Fruit fly (Drosophila melanogaster) whole organism, embryonic: ENCODE results near the gene ftz.

Source experiments
- B-H1 ChIP-seq: fragments of 200-800 bp; sonication (Bioruptor generic); IDR thresholded peaks from 3 replicates; pipeline ENCODE4 v1.3.6; 2022; ENCODE audit warnings: missing biosample characterization, missing genetic modification characterization
- Bteb2 ChIP-seq: fragments of 200-800 bp; sonication (Bioruptor generic); optimal IDR thresholded peaks from 2 replicates; lab custom pipeline; 2016; ENCODE audit warnings: missing biosample characterization, missing genetic modification characterization
- CG10543 ChIP-seq: fragments of 200-800 bp; sonication (Bioruptor generic); optimal IDR thresholded peaks from 3 replicates; lab custom pipeline; 2017; ENCODE audit warnings: missing biosample characterization, mild to moderate bottlenecking, missing genetic modification characterization, moderate library complexity
- CG13296 ChIP-seq: fragments of 200-800 bp; sonication (Bioruptor generic); optimal IDR thresholded peaks from 3 replicates; lab custom pipeline; 2018; ENCODE audit warnings: missing biosample characterization, mild to moderate bottlenecking, missing genetic modification characterization
- CG13424 ChIP-seq: fragments of 200-800 bp; sonication (Bioruptor generic); optimal IDR thresholded peaks from 2 replicates; lab custom pipeline; 2019; ENCODE audit warnings: missing biosample characterization, mild to moderate bottlenecking, missing genetic modification characterization, moderate library complexity
- CG15011 ChIP-seq: fragments of 200-800 bp; sonication (Bioruptor generic); optimal IDR thresholded peaks from 3 replicates; lab custom pipeline; 2018; ENCODE audit warnings: missing biosample characterization, mild to moderate bottlenecking, missing genetic modification characterization
- CG15601 ChIP-seq: fragments of 200-800 bp; sonication (Bioruptor generic); optimal IDR thresholded peaks from 3 replicates; lab custom pipeline; 2019; ENCODE audit warnings: missing biosample characterization, mild to moderate bottlenecking, missing genetic modification characterization, moderate library complexity
- CG1603 ChIP-seq: fragments of 200-800 bp; sonication (Bioruptor generic); optimal IDR thresholded peaks from 2 replicates; lab custom pipeline; 2019; ENCODE audit warnings: missing biosample characterization, mild to moderate bottlenecking, missing genetic modification characterization, moderate library complexity
- CG16815 ChIP-seq: fragments of 200-800 bp; sonication (Bioruptor generic); optimal IDR thresholded peaks from 3 replicates; lab custom pipeline; 2017; ENCODE audit warnings: missing biosample characterization, mild to moderate bottlenecking, missing genetic modification characterization
- CG1792 ChIP-seq: fragments of 200-800 bp; sonication (Bioruptor generic); optimal IDR thresholded peaks from 2 replicates; lab custom pipeline; 2016; ENCODE audit warnings: missing biosample characterization, missing genetic modification characterization
- CG2116 ChIP-seq: fragments of 200-800 bp; sonication (Bioruptor generic); optimal IDR thresholded peaks from 3 replicates; lab custom pipeline; 2018; ENCODE audit warnings: missing biosample characterization, mild to moderate bottlenecking, missing genetic modification characterization
- CG2129 ChIP-seq: fragments of 200-800 bp; sonication (Bioruptor generic); IDR thresholded peaks from 2 replicates; pipeline ENCODE4 v1.3.6; 2022; ENCODE audit warnings: missing biosample characterization, missing genetic modification characterization; ENCODE audit not compliant: partially characterized antibody
- CG2202 ChIP-seq: fragments of 200-800 bp; sonication (Bioruptor generic); optimal IDR thresholded peaks from 2 replicates; lab custom pipeline; 2018; ENCODE audit warnings: missing biosample characterization, mild to moderate bottlenecking, missing genetic modification characterization
- CG31365 ChIP-seq: fragments of 200-800 bp; sonication (Bioruptor generic); optimal IDR thresholded peaks from 2 replicates; lab custom pipeline; 2018; ENCODE audit warnings: missing biosample characterization, mild to moderate bottlenecking, missing genetic modification characterization
- CG3163 ChIP-seq: fragments of 200-800 bp; sonication (Bioruptor generic); optimal IDR thresholded peaks from 3 replicates; lab custom pipeline; 2016; ENCODE audit warnings: missing biosample characterization, missing genetic modification characterization
- CG34224 ChIP-seq: fragments of 200-800 bp; sonication (Bioruptor generic); IDR thresholded peaks from 3 replicates; pipeline ENCODE4 v1.3.6; 2022; ENCODE audit warnings: missing biosample characterization, missing genetic modification characterization; ENCODE audit not compliant: partially characterized antibody
- CG3726 ChIP-seq: fragments of 200-800 bp; sonication (Bioruptor generic); IDR thresholded peaks from 3 replicates; pipeline ENCODE4, ENCODE4 v1.3.6; 2022; ENCODE audit warnings: missing biosample characterization, missing genetic modification characterization
- CG42726 ChIP-seq: fragments of 200-800 bp; sonication (Bioruptor generic); IDR thresholded peaks from 2 replicates; pipeline ENCODE4 v1.3.6; 2022; ENCODE audit warnings: missing biosample characterization, missing genetic modification characterization; ENCODE audit not compliant: partially characterized antibody
- CG4360 ChIP-seq: fragments of 200-800 bp; sonication (Bioruptor generic); IDR thresholded peaks from 2 replicates; pipeline ENCODE4 v1.3.6; 2022; ENCODE audit warnings: missing biosample characterization, missing genetic modification characterization
- CG4404 ChIP-seq: fragments of 200-800 bp; sonication (Bioruptor generic); IDR thresholded peaks from 2 replicates; pipeline ENCODE4 v1.3.6; 2022; ENCODE audit warnings: missing biosample characterization, missing genetic modification characterization
- CG4730 ChIP-seq: fragments of 200-800 bp; sonication (Bioruptor generic); IDR thresholded peaks from 2 replicates; pipeline ENCODE4 v1.3.6; 2022; ENCODE audit warnings: missing biosample characterization, missing genetic modification characterization
- CG8924 ChIP-seq: fragments of 200-800 bp; optimal IDR thresholded peaks from 3 replicates; lab custom pipeline; 2019; ENCODE audit warnings: missing biosample characterization, mild to moderate bottlenecking, missing genetic modification characterization, moderate library complexity
- Camta ChIP-seq: fragments of 200-800 bp; sonication (Bioruptor generic); optimal IDR thresholded peaks from 2 replicates; lab custom pipeline; 2016; ENCODE audit warnings: missing biosample characterization, missing genetic modification characterization
- Chrac-16 ChIP-seq: fragments of 200-800 bp; sonication (Bioruptor generic); optimal IDR thresholded peaks from 3 replicates; lab custom pipeline; 2016; ENCODE audit warnings: missing biosample characterization, missing genetic modification characterization
- Dbx ChIP-seq: fragments of 200-800 bp; sonication (Bioruptor generic); IDR thresholded peaks from 3 replicates; pipeline ENCODE4 v1.3.6; 2022; ENCODE audit warnings: missing biosample characterization, missing genetic modification characterization
- HmgZ ChIP-seq: fragments of 200-800 bp; sonication (Bioruptor generic); optimal IDR thresholded peaks from 2 replicates; lab custom pipeline; 2018; ENCODE audit warnings: missing biosample characterization, mild to moderate bottlenecking, missing genetic modification characterization
- Hsf ChIP-seq: fragments of 200-800 bp; sonication (Bioruptor generic); optimal IDR thresholded peaks from 3 replicates; lab custom pipeline; 2016; ENCODE audit warnings: missing biosample characterization, missing genetic modification characterization
- Lhr ChIP-seq: fragments of 200-800 bp; sonication (Bioruptor generic); optimal IDR thresholded peaks from 3 replicates; lab custom pipeline; 2017; ENCODE audit warnings: mild to moderate bottlenecking, missing biosample characterization, missing genetic modification reagents, missing genetic modification characterization
- MBD-R2 ChIP-seq: fragments of 200-800 bp; sonication (Bioruptor generic); IDR thresholded peaks from 2 replicates; pipeline ENCODE4 v1.3.6; 2022; ENCODE audit warnings: missing biosample characterization, missing genetic modification characterization
- MTF-1 ChIP-seq: fragments of 200-800 bp; sonication (Bioruptor generic); optimal IDR thresholded peaks from 2 replicates; lab custom pipeline; 2018; ENCODE audit warnings: missing biosample characterization, mild to moderate bottlenecking, missing genetic modification characterization, borderline replicate concordance
- Meics ChIP-seq: fragments of 200-800 bp; sonication (Bioruptor generic); optimal IDR thresholded peaks from 2 replicates; lab custom pipeline; 2017; ENCODE audit warnings: missing biosample characterization, mild to moderate bottlenecking, missing genetic modification characterization
- Poxn ChIP-seq: fragments of 200-800 bp; sonication (Bioruptor generic); IDR thresholded peaks from 2 replicates; pipeline ENCODE4 v1.3.6; 2022; ENCODE audit warnings: missing biosample characterization, missing genetic modification characterization
- Scr ChIP-seq: fragments of 200-800 bp; sonication (Bioruptor generic); IDR thresholded peaks from 2 replicates; pipeline ENCODE4 v1.3.6; 2022; ENCODE audit warnings: missing biosample characterization, missing genetic modification characterization; ENCODE audit not compliant: partially characterized antibody
- Side ChIP-seq: fragments of 200-800 bp; sonication (Bioruptor generic); optimal IDR thresholded peaks from 2 replicates; lab custom pipeline; 2016; ENCODE audit warnings: missing biosample characterization, missing genetic modification characterization
- Spps ChIP-seq: fragments of 200-800 bp; sonication (Bioruptor generic); optimal IDR thresholded peaks from 2 replicates; lab custom pipeline; 2018; ENCODE audit warnings: missing biosample characterization, mild to moderate bottlenecking, missing genetic modification characterization
- al ChIP-seq: fragments of 200-800 bp; sonication (Bioruptor generic); IDR thresholded peaks from 2 replicates; pipeline ENCODE4 v1.3.6; 2022; ENCODE audit warnings: missing biosample characterization, missing genetic modification characterization
- ara ChIP-seq: fragments of 200-800 bp; sonication (Bioruptor generic); IDR thresholded peaks from 2 replicates; pipeline ENCODE4 v1.3.6; 2022; ENCODE audit warnings: missing biosample characterization, missing genetic modification characterization
- bab2 ChIP-seq: fragments of 200-800 bp; sonication (Bioruptor generic); optimal IDR thresholded peaks from 2 replicates; lab custom pipeline; 2016; ENCODE audit warnings: missing biosample characterization, missing genetic modification characterization
- bsh ChIP-seq, 2 experiments: fragments of 200-800 bp; sonication (Bioruptor generic); optimal IDR thresholded peaks; 2 replicates each; lab custom pipeline; 2017 to 2018; ENCODE audit warnings: mild to moderate bottlenecking in 2 of 2, missing biosample characterization in 2 of 2, missing genetic modification characterization in 2 of 2, moderate library complexity in 1 of 2
- caup ChIP-seq: fragments of 200-800 bp; sonication (Bioruptor generic); optimal IDR thresholded peaks from 3 replicates; lab custom pipeline; 2017; ENCODE audit warnings: missing biosample characterization, mild to moderate bottlenecking, missing genetic modification characterization, moderate library complexity; ENCODE audit not compliant: severe bottlenecking
- dan ChIP-seq: fragments of 200-800 bp; sonication (Bioruptor generic); IDR thresholded peaks from 2 replicates; pipeline ENCODE4 v1.3.6; 2022; ENCODE audit warnings: missing biosample characterization, missing genetic modification characterization
- dpn ChIP-seq, 2 experiments: fragments of 200-800 bp; sonication (Bioruptor generic); optimal IDR thresholded peaks; 3 replicates each; lab custom pipeline; 2016; ENCODE audit warnings: missing biosample characterization in 2 of 2, missing genetic modification characterization in 2 of 2
- eve ChIP-seq, 2 experiments: fragments of >200 bp; optimal IDR thresholded peaks; 2 replicates each; lab custom pipeline; 2017; ENCODE audit warnings: missing biosample characterization in 2 of 2, missing genetic modification characterization in 2 of 2
- gro ChIP-seq: fragments of 200-800 bp; sonication (Bioruptor generic); optimal IDR thresholded peaks from 2 replicates; lab custom pipeline; 2016; ENCODE audit warnings: missing biosample characterization, missing genetic modification characterization
- hbn ChIP-seq: fragments of 200-800 bp; sonication (Bioruptor generic); IDR thresholded peaks from 2 replicates; pipeline ENCODE4 v1.3.6; 2022; ENCODE audit warnings: missing biosample characterization, missing genetic modification characterization; ENCODE audit not compliant: partially characterized antibody
- peb ChIP-seq: fragments of 200-800 bp; sonication (Bioruptor generic); IDR thresholded peaks from 2 replicates; pipeline ENCODE4 v1.3.6; 2022; ENCODE audit warnings: missing biosample characterization, missing genetic modification characterization
- phol ChIP-seq: fragments of 200-800 bp; sonication (Bioruptor generic); optimal IDR thresholded peaks from 3 replicates; lab custom pipeline; 2018; ENCODE audit warnings: missing biosample characterization, mild to moderate bottlenecking, missing genetic modification characterization, moderate library complexity
- slou ChIP-seq: fragments of 200-800 bp; sonication (Bioruptor generic); optimal IDR thresholded peaks from 3 replicates; lab custom pipeline; 2016; ENCODE audit warnings: missing biosample characterization, missing genetic modification characterization
- stc ChIP-seq: fragments of 200-800 bp; sonication (Bioruptor generic); IDR thresholded peaks from 2 replicates; pipeline ENCODE4 v1.3.6; 2022; ENCODE audit warnings: missing biosample characterization, missing genetic modification characterization
- sug ChIP-seq: fragments of 200-800 bp; optimal IDR thresholded peaks from 2 replicates; lab custom pipeline; 2019; ENCODE audit warnings: missing biosample characterization, mild to moderate bottlenecking, missing genetic modification characterization, moderate library complexity

Gene ftz

DNA sequence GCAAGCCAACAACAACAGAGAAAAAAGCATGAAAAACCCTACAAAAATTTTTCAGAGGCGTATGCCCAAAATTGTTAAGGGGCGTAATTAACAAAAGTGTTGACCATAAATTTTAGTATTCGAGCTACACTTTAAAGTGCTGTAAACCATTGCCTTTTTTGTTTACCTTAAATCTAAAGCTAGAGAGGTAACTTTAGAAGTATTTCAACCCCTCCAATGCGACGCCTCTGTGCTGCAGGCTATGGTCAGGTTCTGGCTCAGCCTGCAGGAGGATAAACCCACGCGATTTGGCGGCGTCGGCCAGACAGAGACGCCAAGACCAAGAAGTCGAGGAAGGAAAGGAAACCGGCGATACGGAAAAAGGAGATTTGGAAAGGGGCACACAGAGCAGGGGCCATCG lies 50.3 kb downstream of the ftz start (continued):
- TF ChIP-seq CG3726 (peak; percentile 71; the same call in 1 of the 3 replicates), dpn (GFP tag; optimal IDR thresholded peaks at IDR 0.05; lab: Kevin White, UChicago) (peak; percentile 68 to 71), HmgZ (tag; lab: Kevin White, UChicago) (no peak), Hsf (GFP tag; lab: Kevin White, UChicago) (peak; percentile 59), ara (GFP tag; lab: Robert Waterston, UW) (peak; percentile 90), CG13296 (GFP tag; lab: Kevin White, UChicago) (peak; percentile 58), Lhr (GFP tag; lab: Kevin White, UChicago) (no peak), CG10543 (GFP tag; lab: Kevin White, UChicago) (peak; percentile 12), CG1792 (peak; percentile 36), CG4730 (GFP tag; lab: Robert Waterston, UW) (peak; percentile 64), Side (peak; percentile 83), CG2202 (tag; lab: Kevin White, UChicago) (peak; percentile 78), CG8924 (tag; lab: Kevin White, UChicago) (peak; percentile 81), caup (peak; percentile 65), CG15601 (tag; lab: Kevin White, UChicago) (peak; percentile 60), Bteb2 (GFP tag; lab: Kevin White, UChicago) (peak; percentile 17), CG2116 (GFP tag; lab: Kevin White, UChicago) (no peak), al (GFP tag; lab: Robert Waterston, UW) (no peak), CG31365 (peak; percentile 26), CG42726 (GFP tag; lab: Robert Waterston, UW) (no peak), CG3163 (GFP tag; lab: Kevin White, UChicago) (peak; percentile 38), CG15011 (GFP tag; lab: Kevin White, UChicago) (peak; percentile 51), phol (tag; lab: Kevin White, UChicago) (peak; percentile 82), Spps (tag; lab: Kevin White, UChicago) (peak; percentile 68), MTF-1 (GFP tag; lab: Kevin White, UChicago) (peak; percentile 61), hbn (no peak), Camta (GFP tag; lab: Kevin White, UChicago) (peak; percentile 58), Meics (GFP tag; lab: Kevin White, UChicago) (peak; percentile 64), stc (0 out of 2 replicates have a peak, but pooled peaks have one; percentile 10), CG34224 (GFP tag; lab: Robert Waterston, UW) (no peak), slou (peak; percentile 8), bsh (GFP tag; optimal IDR thresholded peaks at IDR 0.05; lab: Kevin White, UChicago) (peak; percentile 66 to 79), Dbx (GFP tag; lab: Robert Waterston, UW) (peak; percentile 65; the same call in 2 of the 3 replicates), gro (GFP tag; lab: Kevin White, UChicago) (peak; percentile 72), Poxn (GFP tag; lab: Robert Waterston, UW) (no peak), Chrac-16 (GFP tag; lab: Kevin White, UChicago) (peak; percentile 76), CG2129 (no peak), dan (peak; percentile 69), MBD-R2 (GFP tag; lab: Robert Waterston, UW) (no peak; the same call in 1 of the 2 replicates), sug (tag; lab: Kevin White, UChicago) (peak; percentile 2), CG13424 (tag; lab: Kevin White, UChicago) (peak; percentile 66), CG4360 (peak; percentile 76), CG4404 (peak; percentile 93), bab2 (GFP tag; lab: Kevin White, UChicago) (peak; percentile 65), peb (GFP tag; lab: Robert Waterston, UW) (peak; percentile 57), CG1603 (tag; lab: Kevin White, UChicago) (peak; percentile 78), Scr (no peak), eve (GFP tag; optimal IDR thresholded peaks at IDR 0.05; lab: Kevin White, UChicago) (no peak), B-H1 (GFP tag; lab: Robert Waterston, UW) (peak; percentile 57; the same call in 2 of the 3 replicates), CG16815 (GFP tag; lab: Kevin White, UChicago) (peak; percentile 79)
